Fruit fly (Drosophila melanogaster): ENCODE measurements around the gene aop.
A peak's percentile ranks its signal among the peaks of the same experiment; 100 is the strongest.

Gene aop

dm6 chr2L:2177312-2177968 lies 1.1 kb downstream of the aop start:
- no peak for TF ChIP-seq fd85E (GFP tag; optimal IDR thresholded peaks at IDR 0.05)
- TF ChIP-seq CG15336 (GFP tag; IDR thresholded peaks at IDR 0.05): peak; percentile 39; the same call in 1 of the 2 replicates
- TF ChIP-seq Met (GFP tag; optimal IDR thresholded peaks at IDR 0.05): peak; percentile 78
- no peak for TF ChIP-seq Hr38 (GFP tag; optimal IDR thresholded peaks at IDR 0.05)
- TF ChIP-seq Sox102F (GFP tag; optimal IDR thresholded peaks at IDR 0.05): peak; percentile 79
- peak; percentile 70 for TF ChIP-seq achi (GFP tag; optimal IDR thresholded peaks at IDR 0.05)
- peak; percentile 19 for TF ChIP-seq CG4318 (GFP tag; optimal IDR thresholded peaks at IDR 0.05)
- TF ChIP-seq CG8319 (GFP tag; optimal IDR thresholded peaks at IDR 0.05): peak; percentile 66
- TF ChIP-seq Ets96B (tag; optimal IDR thresholded peaks at IDR 0.05): peak; percentile 64
- TF ChIP-seq Smox (GFP tag; optimal IDR thresholded peaks at IDR 0.05): peak; percentile 76
- TF ChIP-seq CG9139 (GFP tag; optimal IDR thresholded peaks at IDR 0.05): no peak
- peak; percentile 63 for TF ChIP-seq OdsH (GFP tag; optimal IDR thresholded peaks at IDR 0.05)
- TF ChIP-seq CG34406 (GFP tag; optimal IDR thresholded peaks at IDR 0.05): peak; percentile 59
- peak; percentile 71 for TF ChIP-seq CG3919 (GFP tag; optimal IDR thresholded peaks at IDR 0.05)
- peak; percentile 70 for TF ChIP-seq Ets21C (GFP tag; optimal IDR thresholded peaks at IDR 0.05)
- TF ChIP-seq ss (GFP tag; optimal IDR thresholded peaks at IDR 0.05): no peak
- peak; percentile 62 for TF ChIP-seq eg (GFP tag; IDR thresholded peaks at IDR 0.05)
- TF ChIP-seq CG31627 (GFP tag; optimal IDR thresholded peaks at IDR 0.05): peak; percentile 78
- TF ChIP-seq vri (GFP tag; optimal IDR thresholded peaks at IDR 0.05): peak; percentile 35
- no peak for TF ChIP-seq Gug (GFP tag; IDR thresholded peaks at IDR 0.05)
- peak; percentile 55 for TF ChIP-seq CG7368 (GFP tag; optimal IDR thresholded peaks at IDR 0.05)
- peak; percentile 78 for TF ChIP-seq pdm3 (GFP tag; optimal IDR thresholded peaks at IDR 0.05)
- peak; percentile 49 for TF ChIP-seq CG11902 (GFP tag; optimal IDR thresholded peaks at IDR 0.05)
- no peak for TF ChIP-seq CG6854 (GFP tag; optimal IDR thresholded peaks at IDR 0.05)
- TF ChIP-seq Eip78C (GFP tag): peak; percentile 92
- TF ChIP-seq Eip93F (GFP tag; optimal IDR thresholded peaks at IDR 0.05): peak; percentile 52
- no peak for TF ChIP-seq Blimp-1 (GFP tag; optimal IDR thresholded peaks at IDR 0.05)
- TF ChIP-seq CG1621 (tag; optimal IDR thresholded peaks at IDR 0.05): peak; percentile 24
- no peak for TF ChIP-seq CG6808 (GFP tag; optimal IDR thresholded peaks at IDR 0.05)
- peak; percentile 63 for TF ChIP-seq Eip75B (GFP tag; optimal IDR thresholded peaks at IDR 0.05)
- peak; percentile 57 for TF ChIP-seq net (GFP tag; optimal IDR thresholded peaks at IDR 0.05)
- TF ChIP-seq esn (GFP tag; optimal IDR thresholded peaks at IDR 0.05): peak; percentile 86
- TF ChIP-seq CG32006 (GFP tag; optimal IDR thresholded peaks at IDR 0.05): peak; percentile 59
- no peak for TF ChIP-seq Lpt (GFP tag; optimal IDR thresholded peaks at IDR 0.05)
- TF ChIP-seq svp (GFP tag): peak; percentile 93
- peak; percentile 81 for TF ChIP-seq topi (GFP tag; optimal IDR thresholded peaks at IDR 0.05)
- TF ChIP-seq CG8119 (GFP tag; IDR thresholded peaks at IDR 0.05): peak; percentile 15; the same call in 1 of the 3 replicates
- TF ChIP-seq CG6163 (GFP tag; IDR thresholded peaks at IDR 0.05): peak; percentile 50; the same call in 2 of the 3 replicates
- TF ChIP-seq CG6276 (GFP tag; optimal IDR thresholded peaks at IDR 0.05): peak; percentile 22
- peak; percentile 83 for TF ChIP-seq lz (GFP tag; optimal IDR thresholded peaks at IDR 0.05)
- peak; percentile 73 for TF ChIP-seq CG10631 (GFP tag; optimal IDR thresholded peaks at IDR 0.05)
- no peak for TF ChIP-seq CG16779 (tag; optimal IDR thresholded peaks at IDR 0.05)
- TF ChIP-seq CG11762 (GFP tag; optimal IDR thresholded peaks at IDR 0.05; ENCODE audit: insufficient read depth): peak; percentile 75
- TF ChIP-seq CG6792 (GFP tag; optimal IDR thresholded peaks at IDR 0.05): peak; percentile 64
- TF ChIP-seq CG10669 (GFP tag; optimal IDR thresholded peaks at IDR 0.05): peak; percentile 59
- TF ChIP-seq Sox15 (GFP tag; optimal IDR thresholded peaks at IDR 0.05): peak; percentile 67
- peak; percentile 23 for TF ChIP-seq fd59A (GFP tag; optimal IDR thresholded peaks at IDR 0.05)
- TF ChIP-seq CG8632 (GFP tag; optimal IDR thresholded peaks at IDR 0.05): peak; percentile 76
- TF ChIP-seq dac (GFP tag; optimal IDR thresholded peaks at IDR 0.05): no peak
- TF ChIP-seq CG3032 (tag; optimal IDR thresholded peaks at IDR 0.05): peak; percentile 51
- peak; percentile 81 for TF ChIP-seq Sox14 (GFP tag; optimal IDR thresholded peaks at IDR 0.05)
